Fruit fly (Drosophila melanogaster) whole organism, embryonic: ENCODE measurements around the gene CG10286.

ENCODE experiments used
- Bdp1 ChIP-seq: fragments of 200-800 bp; sonication (Bioruptor generic); optimal IDR thresholded peaks from 3 replicates; lab custom pipeline; 2016; ENCODE audit warnings: missing biosample characterization, missing genetic modification characterization
- C15 ChIP-seq: fragments of 200-800 bp; sonication (Bioruptor generic); IDR thresholded peaks from 3 replicates; pipeline ENCODE4 v1.3.6; 2022; ENCODE audit warnings: missing biosample characterization, missing genetic modification characterization
- CG15696 ChIP-seq: fragments of 200-800 bp; sonication (Bioruptor generic); optimal IDR thresholded peaks from 2 replicates; lab custom pipeline; 2019; ENCODE audit warnings: missing biosample characterization, mild to moderate bottlenecking, missing genetic modification characterization, moderate library complexity
- CG1647 ChIP-seq: fragments of 200-800 bp; sonication (Bioruptor generic); optimal IDR thresholded peaks from 3 replicates; lab custom pipeline; 2016; ENCODE audit warnings: missing biosample characterization, missing genetic modification characterization
- CG16863 ChIP-seq: fragments of 200-800 bp; sonication (Bioruptor generic); optimal IDR thresholded peaks from 3 replicates; lab custom pipeline; 2016; ENCODE audit warnings: missing biosample characterization, missing genetic modification characterization
- CG17802 ChIP-seq: fragments of 200-800 bp; sonication (Bioruptor generic); optimal IDR thresholded peaks from 2 replicates; lab custom pipeline; 2018; ENCODE audit warnings: missing biosample characterization, mild to moderate bottlenecking, missing genetic modification characterization, moderate library complexity
- CG17829 ChIP-seq: fragments of 200-800 bp; optimal IDR thresholded peaks from 2 replicates; lab custom pipeline; 2019; ENCODE audit warnings: missing biosample characterization, mild to moderate bottlenecking, missing genetic modification characterization, moderate library complexity
- CG2875 ChIP-seq: fragments of 200-800 bp; sonication (Bioruptor generic); optimal IDR thresholded peaks from 2 replicates; lab custom pipeline; 2017; ENCODE audit warnings: missing biosample characterization, mild to moderate bottlenecking, missing genetic modification characterization, missing genetic modification reagents
- CG2889 ChIP-seq: fragments of 200-800 bp; sonication (Bioruptor generic); IDR thresholded peaks from 3 replicates; pipeline ENCODE4 v1.3.6; 2022; ENCODE audit warnings: missing biosample characterization, missing genetic modification characterization
- CG31224 ChIP-seq: fragments of 200-800 bp; sonication (Bioruptor generic); IDR thresholded peaks from 2 replicates; pipeline ENCODE4 v1.3.6; 2022; ENCODE audit warnings: missing biosample characterization, missing genetic modification characterization
- CG31365 ChIP-seq: fragments of 200-800 bp; sonication (Bioruptor generic); optimal IDR thresholded peaks from 2 replicates; lab custom pipeline; 2018; ENCODE audit warnings: missing biosample characterization, mild to moderate bottlenecking, missing genetic modification characterization
- CG4730 ChIP-seq: fragments of 200-800 bp; sonication (Bioruptor generic); IDR thresholded peaks from 2 replicates; pipeline ENCODE4 v1.3.6; 2022; ENCODE audit warnings: missing biosample characterization, missing genetic modification characterization
- CG7357 ChIP-seq: fragments of 200-800 bp; sonication (Bioruptor generic); IDR thresholded peaks from 3 replicates; pipeline ENCODE4 v1.3.6; 2022; ENCODE audit warnings: missing biosample characterization, missing genetic modification characterization
- CG8388 ChIP-seq: fragments of 200-800 bp; sonication (Bioruptor generic); optimal IDR thresholded peaks from 2 replicates; lab custom pipeline; 2019; ENCODE audit warnings: missing biosample characterization, mild to moderate bottlenecking, missing genetic modification characterization, moderate library complexity
- CG9437 ChIP-seq: fragments of 200-800 bp; sonication (Bioruptor generic); optimal IDR thresholded peaks from 2 replicates; lab custom pipeline; 2018; ENCODE audit warnings: missing biosample characterization, mild to moderate bottlenecking, missing genetic modification characterization
- Camta ChIP-seq: fragments of 200-800 bp; sonication (Bioruptor generic); optimal IDR thresholded peaks from 2 replicates; lab custom pipeline; 2016; ENCODE audit warnings: missing biosample characterization, missing genetic modification characterization
- Deaf1 ChIP-seq: fragments of 200-800 bp; optimal IDR thresholded peaks from 3 replicates; lab custom pipeline; 2019; ENCODE audit warnings: missing biosample characterization, mild to moderate bottlenecking, missing genetic modification characterization, moderate library complexity
- Dp ChIP-seq: fragments of 200-800 bp; sonication (Bioruptor generic); optimal IDR thresholded peaks from 2 replicates; lab custom pipeline; 2018; ENCODE audit warnings: missing biosample characterization, mild to moderate bottlenecking, missing genetic modification characterization, moderate library complexity
- Elba2 ChIP-seq: fragments of 200-800 bp; sonication (Bioruptor generic); optimal IDR thresholded peaks from 3 replicates; lab custom pipeline; 2016; ENCODE audit warnings: missing biosample characterization, missing genetic modification characterization
- Hr39 ChIP-seq: fragments of >200 bp; optimal IDR thresholded peaks from 2 replicates; lab custom pipeline; 2017
- Mrtf ChIP-seq: fragments of 200-800 bp; sonication (Bioruptor generic); IDR thresholded peaks from 3 replicates; pipeline ENCODE4 v1.3.6; 2022; ENCODE audit warnings: missing biosample characterization, missing genetic modification characterization
- Myb ChIP-seq: fragments of 200-800 bp; sonication (Bioruptor generic); optimal IDR thresholded peaks from 2 replicates; lab custom pipeline; 2016; ENCODE audit warnings: missing biosample characterization, missing genetic modification characterization
- ab ChIP-seq: fragments of 200-800 bp; sonication (Bioruptor generic); optimal IDR thresholded peaks from 2 replicates; lab custom pipeline; 2016; ENCODE audit warnings: missing biosample characterization, missing genetic modification characterization
- aop ChIP-seq: fragments of 200-800 bp; sonication (Bioruptor generic); IDR thresholded peaks from 2 replicates; pipeline ENCODE4 v1.3.6; 2022; ENCODE audit warnings: missing biosample characterization, missing genetic modification characterization
- bowl ChIP-seq: fragments of 200-800 bp; sonication (Bioruptor generic); IDR thresholded peaks from 2 replicates; pipeline ENCODE4 v1.3.6; 2022; ENCODE audit warnings: missing biosample characterization, missing genetic modification characterization
- cato ChIP-seq: fragments of 200-800 bp; sonication (Bioruptor generic); optimal IDR thresholded peaks from 2 replicates; lab custom pipeline; 2016; ENCODE audit warnings: missing biosample characterization, missing genetic modification characterization, borderline replicate concordance
- crol ChIP-seq: fragments of 200-800 bp; sonication (Bioruptor generic); IDR thresholded peaks from 2 replicates; pipeline ENCODE4 v1.3.6; 2022; ENCODE audit warnings: missing biosample characterization, missing genetic modification characterization
- crp ChIP-seq, 2 experiments: fragments of 200-800 bp; sonication (Bioruptor generic); optimal IDR thresholded peaks; 2 replicates in 1 of 2; 3 replicates in 1 of 2; lab custom pipeline; 2017; ENCODE audit warnings: missing biosample characterization in 2 of 2, missing genetic modification characterization in 2 of 2, mild to moderate bottlenecking in 1 of 2, moderate library complexity in 1 of 2
- cwo ChIP-seq: fragments of 200-800 bp; sonication (Bioruptor generic); optimal IDR thresholded peaks from 3 replicates; lab custom pipeline; 2017; ENCODE audit warnings: missing biosample characterization, missing genetic modification characterization, mild to moderate bottlenecking, moderate library complexity, missing genetic modification reagents
- danr ChIP-seq: fragments of 200-800 bp; sonication (Bioruptor generic); IDR thresholded peaks from 2 replicates; pipeline ENCODE4 v1.3.6; 2022; ENCODE audit warnings: missing biosample characterization, missing genetic modification characterization
- dimm ChIP-seq: fragments of 200-800 bp; sonication (Bioruptor generic); IDR thresholded peaks from 2 replicates; pipeline ENCODE4 v1.3.6; 2022; ENCODE audit warnings: missing biosample characterization, missing genetic modification characterization
- dm ChIP-seq: fragments of 200-800 bp; sonication (Bioruptor generic); optimal IDR thresholded peaks from 3 replicates; lab custom pipeline; 2016; ENCODE audit warnings: missing biosample characterization, missing genetic modification characterization
- dysf ChIP-seq: fragments of 200-800 bp; sonication (Bioruptor generic); IDR thresholded peaks from 3 replicates; pipeline ENCODE4 v1.3.6; 2022; ENCODE audit warnings: missing biosample characterization, missing genetic modification characterization
- gcm2 ChIP-seq: fragments of 200-800 bp; sonication (Bioruptor generic); optimal IDR thresholded peaks from 2 replicates; lab custom pipeline; 2016; ENCODE audit warnings: missing biosample characterization, missing genetic modification characterization
- gfzf ChIP-seq: fragments of 200-800 bp; sonication (Bioruptor generic); optimal IDR thresholded peaks from 2 replicates; lab custom pipeline; 2016; ENCODE audit warnings: missing biosample characterization, mild to moderate bottlenecking, missing genetic modification characterization, moderate library complexity
- grn ChIP-seq: fragments of 200-800 bp; sonication (Bioruptor generic); optimal IDR thresholded peaks from 3 replicates; lab custom pipeline; 2017; ENCODE audit warnings: missing biosample characterization, missing genetic modification characterization
- hbn ChIP-seq: fragments of 200-800 bp; sonication (Bioruptor generic); IDR thresholded peaks from 2 replicates; pipeline ENCODE4 v1.3.6; 2022; ENCODE audit warnings: missing biosample characterization, missing genetic modification characterization; ENCODE audit not compliant: partially characterized antibody
- hth ChIP-seq: fragments of >200 bp; optimal IDR thresholded peaks from 2 replicates; lab custom pipeline; 2017; ENCODE audit warnings: inconsistent platforms
- insv ChIP-seq, 2 experiments: fragments of 200-800 bp; sonication (Bioruptor generic); optimal IDR thresholded peaks; 3 replicates each; lab custom pipeline; 2016 to 2018; ENCODE audit warnings: missing biosample characterization in 2 of 2, missing genetic modification characterization in 2 of 2
- jing ChIP-seq: fragments of 200-800 bp; sonication (Bioruptor generic); optimal IDR thresholded peaks from 2 replicates; lab custom pipeline; 2018; ENCODE audit warnings: missing biosample characterization, mild to moderate bottlenecking, missing genetic modification characterization
- nmo ChIP-seq: fragments of 200-800 bp; sonication (Bioruptor generic); optimal IDR thresholded peaks from 2 replicates; lab custom pipeline; 2018; ENCODE audit warnings: missing biosample characterization, mild to moderate bottlenecking, missing genetic modification characterization, moderate library complexity
- nom ChIP-seq: fragments of 200-800 bp; sonication (Bioruptor generic); optimal IDR thresholded peaks from 2 replicates; lab custom pipeline; 2017; ENCODE audit warnings: missing biosample characterization, missing genetic modification characterization, mild to moderate bottlenecking, moderate library complexity, missing genetic modification reagents
- pita ChIP-seq: fragments of 200-800 bp; sonication (Bioruptor generic); optimal IDR thresholded peaks from 2 replicates; lab custom pipeline; 2017; ENCODE audit warnings: missing biosample characterization, mild to moderate bottlenecking, missing genetic modification characterization
- ranshi ChIP-seq: fragments of 200-800 bp; sonication (Bioruptor generic); IDR thresholded peaks from 2 replicates; pipeline ENCODE4 v1.3.6; 2022; ENCODE audit warnings: missing biosample characterization, missing genetic modification characterization
- repo ChIP-seq: fragments of 200-800 bp; sonication (Bioruptor generic); optimal IDR thresholded peaks from 2 replicates; lab custom pipeline; 2016; ENCODE audit warnings: missing biosample characterization, missing genetic modification characterization
- rib ChIP-seq: fragments of 200-800 bp; sonication (Bioruptor generic); IDR thresholded peaks from 2 replicates; pipeline ENCODE4 v1.3.6; 2022; ENCODE audit warnings: missing biosample characterization, missing genetic modification characterization
- stwl ChIP-seq: fragments of 200-800 bp; sonication (Bioruptor generic); optimal IDR thresholded peaks from 3 replicates; lab custom pipeline; 2018; ENCODE audit warnings: missing biosample characterization, mild to moderate bottlenecking, missing genetic modification characterization, moderate library complexity
- tin ChIP-seq: fragments of 200-800 bp; sonication (Bioruptor generic); optimal IDR thresholded peaks from 3 replicates; lab custom pipeline; 2016; ENCODE audit warnings: missing biosample characterization, missing genetic modification characterization
- wek ChIP-seq: fragments of 200-800 bp; sonication (Bioruptor generic); optimal IDR thresholded peaks from 3 replicates; lab custom pipeline; 2018; ENCODE audit warnings: missing biosample characterization, mild to moderate bottlenecking, missing genetic modification characterization, moderate library complexity
- zen ChIP-seq: fragments of 200-800 bp; sonication (Bioruptor generic); optimal IDR thresholded peaks from 3 replicates; lab custom pipeline; 2018; ENCODE audit warnings: missing biosample characterization, mild to moderate bottlenecking, missing genetic modification characterization, moderate library complexity

Gene CG10286

dm6 chr3R:6353624-6354352, 15.0 kb upstream of the CG10286 start (continued):
- peak; percentile 68 for TF ChIP-seq CG2875 (GFP tag; lab: Kevin White, UChicago)
- no peak for TF ChIP-seq CG2889 (GFP tag; lab: Robert Waterston, UW)
- TF ChIP-seq gfzf (GFP tag; lab: Kevin White, UChicago): no peak
- no peak for TF ChIP-seq grn (GFP tag; lab: Kevin White, UChicago)
- peak; percentile 35 for TF ChIP-seq Myb (GFP tag; lab: Kevin White, UChicago)
- TF ChIP-seq cato: peak; percentile 67
- TF ChIP-seq CG9437 (GFP tag; lab: Kevin White, UChicago): peak; percentile 82
- no peak for TF ChIP-seq rib (GFP tag; lab: Robert Waterston, UW)
- peak; percentile 59; the same call in 1 of the 3 replicates for TF ChIP-seq Mrtf (GFP tag; lab: Robert Waterston, UW)
- peak; percentile 28 for TF ChIP-seq CG17802 (tag; lab: Kevin White, UChicago)
- TF ChIP-seq Bdp1 (GFP tag; lab: Kevin White, UChicago): peak; percentile 53
- TF ChIP-seq Deaf1 (tag; lab: Kevin White, UChicago): no peak
- TF ChIP-seq stwl (tag; lab: Kevin White, UChicago): no peak
- TF ChIP-seq Camta (GFP tag; lab: Kevin White, UChicago): peak; percentile 49
- TF ChIP-seq CG31224 (GFP tag; lab: Robert Waterston, UW): no peak
- no peak for TF ChIP-seq hth
- TF ChIP-seq CG15696 (tag; lab: Kevin White, UChicago): peak; percentile 20
- TF ChIP-seq repo: peak; percentile 18
- no peak for TF ChIP-seq ab (GFP tag; lab: Kevin White, UChicago)
- no peak for TF ChIP-seq insv (GFP tag; optimal IDR thresholded peaks at IDR 0.05; lab: Kevin White, UChicago)
- TF ChIP-seq dimm (GFP tag; lab: Robert Waterston, UW): no peak
- no peak for TF ChIP-seq Hr39
- peak; percentile 47 for TF ChIP-seq CG4730 (GFP tag; lab: Robert Waterston, UW)
- peak; percentile 54; the same call in 1 of the 2 replicates for TF ChIP-seq ranshi (GFP tag; lab: Robert Waterston, UW)
- TF ChIP-seq bowl: no peak
- no peak for TF ChIP-seq hbn (GFP tag; lab: Robert Waterston, UW)
- TF ChIP-seq cwo: peak; percentile 71
- TF ChIP-seq dysf (GFP tag; lab: Robert Waterston, UW): peak; percentile 82; the same call in 2 of the 3 replicates
- TF ChIP-seq CG17829 (tag; lab: Kevin White, UChicago): peak; percentile 81
- no peak for TF ChIP-seq wek (GFP tag; lab: Kevin White, UChicago)
- TF ChIP-seq nom: no peak
- TF ChIP-seq CG16863 (GFP tag; lab: Kevin White, UChicago): peak; percentile 41
- TF ChIP-seq jing (GFP tag; lab: Kevin White, UChicago): peak; percentile 78
- no peak for TF ChIP-seq CG8388 (GFP tag; lab: Kevin White, UChicago)
- TF ChIP-seq Dp (GFP tag; lab: Kevin White, UChicago): no peak
- TF ChIP-seq crol (GFP tag; lab: Robert Waterston, UW): no peak
- no peak for TF ChIP-seq Elba2 (GFP tag; lab: Kevin White, UChicago)
- peak; percentile 93 for TF ChIP-seq nmo
- TF ChIP-seq gcm2 (GFP tag; lab: Kevin White, UChicago): no peak
- no peak for TF ChIP-seq CG1647 (GFP tag; lab: Kevin White, UChicago)
- no peak for TF ChIP-seq zen (tag; lab: Kevin White, UChicago)
- peak; percentile 62 for TF ChIP-seq tin
- TF ChIP-seq pita (GFP tag; lab: Kevin White, UChicago): no peak
- no peak for TF ChIP-seq aop (GFP tag; lab: Robert Waterston, UW)
- TF ChIP-seq danr: peak; percentile 47; the same call in 1 of the 2 replicates
- TF ChIP-seq C15 (GFP tag; lab: Robert Waterston, UW): 0 out of 3 replicates have a peak, but pooled peaks have one; percentile 16
- TF ChIP-seq crp (GFP tag; optimal IDR thresholded peaks at IDR 0.05; lab: Kevin White, UChicago): peak in 1 of 2 experiments; percentile 37
- TF ChIP-seq CG31365 (tag; lab: Kevin White, UChicago): no peak
- peak; percentile 47; the same call in 1 of the 3 replicates for TF ChIP-seq CG7357 (GFP tag; lab: Robert Waterston, UW)
- peak; percentile 49 for TF ChIP-seq dm (GFP tag; lab: Kevin White, UChicago)
